Fruit fly (Drosophila melanogaster) whole organism, prepupa: ENCODE measurements around the gene N.
A peak's percentile ranks its signal among the peaks of the same experiment; 100 is the strongest.

Experiments
- Blimp-1 ChIP-seq: fragments of 200-800 bp; sonication (Bioruptor generic); optimal IDR thresholded peaks from 3 replicates; lab custom pipeline; 2017; ENCODE audit warnings: missing biosample characterization, missing genetic modification characterization, mild to moderate bottlenecking, moderate library complexity, missing genetic modification reagents
- CG11294 ChIP-seq: fragments of 200-800 bp; sonication (Bioruptor generic); IDR thresholded peaks from 2 replicates; pipeline ENCODE4 v1.3.6; 2022; ENCODE audit warnings: missing biosample characterization, missing genetic modification characterization
- CG1621 ChIP-seq: fragments of 200-800 bp; sonication (Bioruptor generic); optimal IDR thresholded peaks from 3 replicates; lab custom pipeline; 2018; ENCODE audit warnings: missing biosample characterization, mild to moderate bottlenecking, missing genetic modification characterization
- CG31627 ChIP-seq: fragments of 200-800 bp; sonication (Bioruptor generic); optimal IDR thresholded peaks from 3 replicates; lab custom pipeline; 2016; ENCODE audit warnings: missing biosample characterization, missing genetic modification characterization
- CG3919 ChIP-seq: fragments of 200-800 bp; sonication (Bioruptor generic); optimal IDR thresholded peaks from 3 replicates; lab custom pipeline; 2016; ENCODE audit warnings: missing biosample characterization, missing genetic modification characterization
- CG4318 ChIP-seq: fragments of 200-800 bp; sonication (Bioruptor generic); optimal IDR thresholded peaks from 3 replicates; lab custom pipeline; 2017; ENCODE audit warnings: missing biosample characterization, mild to moderate bottlenecking, missing genetic modification characterization
- CG6854 ChIP-seq: fragments of 200-800 bp; sonication (Bioruptor generic); optimal IDR thresholded peaks from 2 replicates; lab custom pipeline; 2017; ENCODE audit warnings: missing biosample characterization, mild to moderate bottlenecking, missing genetic modification characterization
- CG9139 ChIP-seq: fragments of 200-800 bp; sonication (Bioruptor generic); optimal IDR thresholded peaks from 3 replicates; lab custom pipeline; 2017; ENCODE audit warnings: missing biosample characterization, mild to moderate bottlenecking, missing genetic modification characterization
- Hr39 ChIP-seq: fragments of 200-800 bp; sonication (Bioruptor generic); optimal IDR thresholded peaks from 2 replicates; lab custom pipeline; 2016; ENCODE audit warnings: missing biosample characterization, missing genetic modification characterization
- Met ChIP-seq: fragments of 200-800 bp; sonication (Bioruptor generic); optimal IDR thresholded peaks from 3 replicates; lab custom pipeline; 2016; ENCODE audit warnings: missing biosample characterization, missing genetic modification characterization
- OdsH ChIP-seq: fragments of 200-800 bp; sonication (Bioruptor generic); optimal IDR thresholded peaks from 3 replicates; lab custom pipeline; 2016; ENCODE audit warnings: missing biosample characterization, missing genetic modification characterization
- Sox15 ChIP-seq: fragments of 200-800 bp; sonication (Bioruptor generic); optimal IDR thresholded peaks from 3 replicates; lab custom pipeline; 2016; ENCODE audit warnings: missing biosample characterization, missing genetic modification characterization
- dsx ChIP-seq: fragments of 200-800 bp; optimal IDR thresholded peaks from 3 replicates; lab custom pipeline; 2019; ENCODE audit warnings: missing biosample characterization, mild to moderate bottlenecking, missing genetic modification characterization, moderate library complexity; ENCODE audit not compliant: poor library complexity, severe bottlenecking
- eg ChIP-seq: fragments of 200-800 bp; sonication (Bioruptor generic); IDR thresholded peaks from 3 replicates; pipeline ENCODE4 v1.3.6; 2022; ENCODE audit warnings: missing biosample characterization, missing genetic modification characterization

DNA sequence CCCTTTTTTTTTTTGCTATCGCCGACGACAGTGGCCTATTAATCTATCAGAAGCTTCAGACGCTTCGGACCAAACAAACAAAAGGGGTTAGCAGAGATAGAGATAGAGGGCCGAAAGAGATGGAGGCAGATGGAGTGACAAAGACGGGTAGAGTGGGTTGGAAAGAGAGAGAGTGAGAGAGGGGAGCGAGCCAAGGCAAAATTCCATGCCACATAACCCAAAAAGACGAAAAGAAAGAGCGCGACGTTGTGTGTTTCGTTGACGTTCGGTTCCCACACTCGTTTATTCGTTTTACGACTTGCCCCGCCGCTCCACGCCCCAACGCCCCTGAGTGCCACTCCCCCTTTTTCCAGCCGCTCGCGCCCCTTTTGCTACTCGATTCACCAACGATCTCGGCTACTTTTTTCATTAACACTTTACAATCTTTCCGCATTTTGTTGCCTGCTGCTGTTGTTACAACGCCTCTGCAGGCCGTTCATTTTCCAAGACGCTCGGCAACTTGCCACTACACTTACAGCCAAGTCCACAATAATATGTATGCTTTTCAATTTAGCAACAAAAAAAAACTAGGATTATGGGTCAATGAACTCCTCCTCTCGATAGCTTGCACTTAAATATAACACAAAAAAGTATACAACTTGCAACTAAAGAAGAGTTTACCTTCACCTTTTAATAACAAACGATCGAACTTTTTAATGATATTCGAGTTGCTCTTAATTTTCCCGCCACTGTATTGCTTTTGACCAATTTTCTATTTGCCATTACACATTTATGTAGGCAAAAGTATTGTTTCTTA, 8.8 kb downstream of the N start:
- TF ChIP-seq dsx (GFP tag; lab: Kevin White, UChicago) (no peak), CG6854 (GFP tag; lab: Kevin White, UChicago) (no peak), Blimp-1 (GFP tag; lab: Kevin White, UChicago) (no peak), CG3919 (GFP tag; lab: Kevin White, UChicago) (peak; percentile 18), eg (GFP tag; lab: Robert Waterston, UW) (peak; percentile 50; the same call in 2 of the 3 replicates), CG4318 (peak; percentile 29), CG11294 (GFP tag; lab: Robert Waterston, UW) (no peak), Hr39 (GFP tag; lab: Kevin White, UChicago) (no peak), OdsH (GFP tag; lab: Kevin White, UChicago) (peak; percentile 4), Met (GFP tag; lab: Kevin White, UChicago) (peak; percentile 2), CG9139 (GFP tag; lab: Kevin White, UChicago) (no peak), CG1621 (tag; lab: Kevin White, UChicago) (no peak), CG31627 (GFP tag; lab: Kevin White, UChicago) (no peak), Sox15 (GFP tag; lab: Kevin White, UChicago) (no peak)
